Fruit fly (Drosophila melanogaster): ENCODE results near the gene Cp19.

Gene Cp19

DNA sequence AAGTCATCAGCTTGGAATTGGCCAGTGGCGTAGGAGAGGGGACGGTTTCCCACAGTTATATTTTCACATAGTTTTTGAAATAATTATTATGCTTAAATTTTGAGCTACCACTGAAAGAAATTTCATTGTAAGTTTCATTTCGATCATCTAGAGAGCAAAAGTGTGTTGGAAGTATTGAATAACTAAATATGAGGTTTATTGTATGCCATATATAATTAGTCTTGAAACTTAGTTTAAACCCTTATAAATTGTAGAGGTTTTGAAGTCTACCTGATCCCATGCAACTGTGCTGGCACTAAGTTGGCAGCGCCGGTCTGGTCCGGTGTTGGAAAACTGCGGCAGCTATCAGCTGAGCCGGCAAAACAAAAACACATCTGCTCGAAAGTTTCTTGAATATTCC lies 8.5 kb upstream of the Cp19 start, which contains the start of the genes CG32022 and CG6511 (continued):
- TF ChIP-seq dysf (GFP tag; IDR thresholded peaks at IDR 0.05) (peak; percentile 98), Chrac-16 (GFP tag; optimal IDR thresholded peaks at IDR 0.05) (peak; percentile 98), Six4 (GFP tag; optimal IDR thresholded peaks at IDR 0.05) (peak; percentile 92), NFAT (GFP tag; IDR thresholded peaks at IDR 0.05) (peak; percentile 95), ham (GFP tag; IDR thresholded peaks at IDR 0.05) (peak; percentile 89), Bgb (GFP tag; IDR thresholded peaks at IDR 0.05; ENCODE audit: partially characterized antibody) (no peak), TFAM (GFP tag; optimal IDR thresholded peaks at IDR 0.05) (peak; percentile 31), CG14965 (GFP tag; optimal IDR thresholded peaks at IDR 0.05; ENCODE audit: borderline replicate concordance) (peak; percentile 52), seq (GFP tag; IDR thresholded peaks at IDR 0.05) (peak; percentile 96), gcm2 (GFP tag; optimal IDR thresholded peaks at IDR 0.05) (peak; percentile 90), Antp (GFP tag; optimal IDR thresholded peaks at IDR 0.05) (peak; percentile 98), sr (GFP tag; IDR thresholded peaks at IDR 0.05) (peak; percentile 58; the same call in 1 of the 3 replicates), CG17829 (tag; optimal IDR thresholded peaks at IDR 0.05) (peak; percentile 96), Tbp (GFP tag; optimal IDR thresholded peaks at IDR 0.05) (no peak), sob (GFP tag; IDR thresholded peaks at IDR 0.05) (peak; percentile 98), dati (GFP tag; IDR thresholded peaks at IDR 0.05) (no peak; the same call in 1 of the 2 replicates), CG31224 (GFP tag; IDR thresholded peaks at IDR 0.05) (peak; percentile 93), NC2β (GFP tag; optimal IDR thresholded peaks at IDR 0.05) (peak; percentile 95), vfl (GFP tag; optimal IDR thresholded peaks at IDR 0.05) (peak; percentile 97), CG10366 (GFP tag; IDR thresholded peaks at IDR 0.05) (peak; percentile 95), wdn (GFP tag; IDR thresholded peaks at IDR 0.05) (peak; percentile 93), row (GFP tag; IDR thresholded peaks at IDR 0.05) (peak; percentile 99), Dip2 (GFP tag; IDR thresholded peaks at IDR 0.05) (peak; percentile 72), Rfx (GFP tag; IDR thresholded peaks at IDR 0.05) (peak; percentile 97), CG12769 (tag; optimal IDR thresholded peaks at IDR 0.05) (peak; percentile 96), zfh1 (GFP tag; IDR thresholded peaks at IDR 0.05) (peak; percentile 94), Dref (GFP tag; IDR thresholded peaks at IDR 0.05) (peak; percentile 41), CG15011 (GFP tag; optimal IDR thresholded peaks at IDR 0.05) (peak; percentile 93), Drgx (GFP tag; IDR thresholded peaks at IDR 0.05) (peak; percentile 96), CG16813 (GFP tag; IDR thresholded peaks at IDR 0.05; ENCODE audit: partially characterized antibody) (no peak), CG13123 (GFP tag; optimal IDR thresholded peaks at IDR 0.05) (peak; percentile 94), sd (tag; optimal IDR thresholded peaks at IDR 0.05) (peak; percentile 97), CG2116 (GFP tag; optimal IDR thresholded peaks at IDR 0.05) (peak; percentile 95), CG2875 (GFP tag; optimal IDR thresholded peaks at IDR 0.05) (peak; percentile 86), p53 (GFP tag; optimal IDR thresholded peaks at IDR 0.05) (peak; percentile 91), abd-A (tag; optimal IDR thresholded peaks at IDR 0.05) (no peak), BtbVII (GFP tag; optimal IDR thresholded peaks at IDR 0.05) (peak; percentile 95), eve (GFP tag; optimal IDR thresholded peaks at IDR 0.05) (peak in 1 of 2 experiments; percentile 44), bab2 (GFP tag; optimal IDR thresholded peaks at IDR 0.05) (peak; percentile 99), CG17612 (GFP tag; IDR thresholded peaks at IDR 0.05) (peak; percentile 84), Awh (GFP tag; IDR thresholded peaks at IDR 0.05) (peak; percentile 90), chif (GFP tag; optimal IDR thresholded peaks at IDR 0.05) (peak; percentile 98), Neu2 (GFP tag; optimal IDR thresholded peaks at IDR 0.05; ENCODE audit: borderline replicate concordance) (peak; percentile 90), hb (GFP tag; IDR thresholded peaks at IDR 0.05; ENCODE audit: partially characterized antibody) (no peak), dmrt99B (tag; optimal IDR thresholded peaks at IDR 0.05) (peak; percentile 94), tll (GFP tag; optimal IDR thresholded peaks at IDR 0.05) (peak; percentile 97), ssp (GFP tag; IDR thresholded peaks at IDR 0.05) (peak; percentile 91), Sin3A (optimal IDR thresholded peaks at IDR 0.05) (peak; percentile 93), CG3847 (GFP tag; IDR thresholded peaks at IDR 0.05) (peak; percentile 98), klu (GFP tag; IDR thresholded peaks at IDR 0.05) (peak; percentile 98), CG7556 (GFP tag; optimal IDR thresholded peaks at IDR 0.05) (peak; percentile 95), Oaz (GFP tag; IDR thresholded peaks at IDR 0.05) (peak; percentile 92)
